Worm (Caenorhabditis elegans) whole organism, L1 larva: ENCODE results near the gene rpac-19.

ENCODE experiments used
- C04F5.9 ChIP-seq: sonication (generic microtip); optimal IDR thresholded peaks from 2 replicates; lab custom pipeline; 2016; ENCODE audit warnings: missing genetic modification characterization, missing compliant biosample characterization
- C16A3.4 ChIP-seq: fragments of 150-350 bp; optimal IDR thresholded peaks from 2 replicates; lab custom pipeline; 2014; ENCODE audit warnings: missing biosample characterization, missing genetic modification characterization
- aly-2 ChIP-seq: fragments of 150-350 bp; optimal IDR thresholded peaks from 2 replicates; lab custom pipeline; 2014; ENCODE audit warnings: missing biosample characterization, missing genetic modification characterization
- ceh-8 ChIP-seq: fragments of 200-800 bp; sonication (Bioruptor generic); optimal IDR thresholded peaks from 2 replicates; lab custom pipeline; 2018; ENCODE audit warnings: mild to moderate bottlenecking, missing genetic modification characterization, moderate library complexity, missing compliant biosample characterization
- ceh-88 ChIP-seq: fragments of 200-800 bp; sonication (Bioruptor generic); IDR thresholded peaks from 2 replicates; pipeline ENCODE4 v1.3.6; 2022; ENCODE audit warnings: missing genetic modification characterization, missing compliant biosample characterization
- ceh-90 ChIP-seq: sonication (generic microtip); optimal IDR thresholded peaks from 2 replicates; lab custom pipeline; 2016; ENCODE audit warnings: missing genetic modification characterization, missing compliant biosample characterization
- ces-1 ChIP-seq: fragments of 150-350 bp; optimal IDR thresholded peaks from 2 replicates; lab custom pipeline; 2014; ENCODE audit warnings: missing biosample characterization, missing genetic modification reagents, missing genetic modification characterization
- dpl-1 ChIP-seq, 3 experiments: fragments of 150-350 bp in 2 of 3; sonication (generic microtip) in 1 of 3; optimal IDR thresholded peaks; 2 replicates each; lab custom pipeline; 2014 to 2017; ENCODE audit warnings: missing biosample characterization in 3 of 3, missing genetic modification characterization in 3 of 3, missing genetic modification reagents in 3 of 3
- dsc-1 ChIP-seq: sonication (generic microtip); optimal IDR thresholded peaks from 2 replicates; lab custom pipeline; 2016; ENCODE audit warnings: mild to moderate bottlenecking, missing genetic modification characterization, missing compliant biosample characterization
- efl-3 ChIP-seq: fragments of 200-800 bp; sonication (Bioruptor generic); optimal IDR thresholded peaks from 2 replicates; lab custom pipeline; 2018; ENCODE audit warnings: mild to moderate bottlenecking, missing genetic modification characterization, missing compliant biosample characterization
- egl-13 ChIP-seq: sonication (generic microtip); optimal IDR thresholded peaks from 2 replicates; lab custom pipeline; 2016; ENCODE audit warnings: missing genotype, missing genetic modification reagents, missing genetic modification characterization, missing compliant biosample characterization
- egl-27 ChIP-seq, 2 experiments: fragments of 150-350 bp in 1 of 2; sonication (generic microtip); optimal IDR thresholded peaks; 3 replicates each; lab custom pipeline; 2017 to 2018; ENCODE audit warnings: missing biosample characterization in 2 of 2, missing genetic modification characterization in 2 of 2, missing genetic modification reagents in 2 of 2
- elt-3 ChIP-seq, 6 experiments: fragments of 150-350 bp in 1 of 6; sonication (generic microtip); optimal IDR thresholded peaks; 2 replicates each; lab custom pipeline; 2017 to 2018; ENCODE audit warnings: missing biosample characterization in 6 of 6, missing genetic modification characterization in 6 of 6, inconsistent platforms in 1 of 6
- ets-5 ChIP-seq: fragments of 200-800 bp; sonication (Bioruptor generic); IDR thresholded peaks from 2 replicates; pipeline ENCODE4 v1.3.6; 2022; ENCODE audit warnings: missing genetic modification characterization, missing compliant biosample characterization
- fkh-10 ChIP-seq: sonication (generic microtip); optimal IDR thresholded peaks from 2 replicates; lab custom pipeline; 2017; ENCODE audit warnings: missing biosample characterization, missing genetic modification reagents, missing genetic modification characterization
- fkh-4 ChIP-seq: sonication (generic microtip); optimal IDR thresholded peaks from 2 replicates; lab custom pipeline; 2016; ENCODE audit warnings: missing compliant biosample characterization, missing genetic modification characterization, borderline replicate concordance
- grh-1 ChIP-seq: fragments of 200-800 bp; sonication (Bioruptor generic); IDR thresholded peaks from 2 replicates; pipeline ENCODE4 v1.3.6; 2022; ENCODE audit warnings: missing genetic modification reagents, missing genetic modification characterization, missing compliant biosample characterization
- hlh-17 ChIP-seq: fragments of 200-800 bp; sonication (Bioruptor generic); optimal IDR thresholded peaks from 2 replicates; lab custom pipeline; 2018; ENCODE audit warnings: missing genetic modification characterization, mild to moderate bottlenecking, missing compliant biosample characterization, moderate library complexity, borderline replicate concordance
- hlh-4 ChIP-seq: sonication (generic microtip); optimal IDR thresholded peaks from 2 replicates; lab custom pipeline; 2016; ENCODE audit warnings: mild to moderate bottlenecking, missing genetic modification characterization, missing compliant biosample characterization
- irx-1 ChIP-seq: sonication (generic microtip); optimal IDR thresholded peaks from 2 replicates; lab custom pipeline; 2016; ENCODE audit warnings: missing genetic modification characterization, missing compliant biosample characterization
- isw-1 ChIP-seq: fragments of 200-800 bp; sonication (Bioruptor generic); IDR thresholded peaks from 2 replicates; pipeline ENCODE4 v1.3.6; 2022; ENCODE audit warnings: missing genetic modification characterization, missing compliant biosample characterization
- jun-1 ChIP-seq: fragments of 150-350 bp; optimal IDR thresholded peaks from 2 replicates; lab custom pipeline; 2014; ENCODE audit warnings: missing biosample characterization, missing genetic modification reagents, missing genetic modification characterization
- lin-13 ChIP-seq: fragments of 150-350 bp; optimal IDR thresholded peaks from 2 replicates; lab custom pipeline; 2014; ENCODE audit warnings: missing biosample characterization, missing genetic modification reagents, missing genetic modification characterization
- lin-14 ChIP-seq: fragments of 200-800 bp; sonication (Bioruptor generic); optimal IDR thresholded peaks from 2 replicates; lab custom pipeline; 2018; ENCODE audit warnings: mild to moderate bottlenecking, missing genetic modification characterization, moderate library complexity, missing compliant biosample characterization
- lin-15B ChIP-seq: fragments of 150-350 bp; sonication (generic microtip); optimal IDR thresholded peaks from 3 replicates; lab custom pipeline; 2014; ENCODE audit warnings: missing biosample characterization, missing genetic modification characterization
- lin-35 ChIP-seq, 2 experiments: fragments of 150-350 bp; optimal IDR thresholded peaks; 2 replicates each; lab custom pipeline; 2014; ENCODE audit warnings: missing biosample characterization in 2 of 2, missing genetic modification characterization in 2 of 2, missing genetic modification reagents in 2 of 2
- lir-3 ChIP-seq: sonication (generic microtip); optimal IDR thresholded peaks from 2 replicates; lab custom pipeline; 2016; ENCODE audit warnings: mild to moderate bottlenecking, missing genetic modification characterization, moderate library complexity, missing compliant biosample characterization; ENCODE audit not compliant: poor library complexity
- lsy-2 ChIP-seq, 2 experiments: fragments of 150-350 bp; optimal IDR thresholded peaks; 2 replicates each; lab custom pipeline; 2014; ENCODE audit warnings: missing biosample characterization in 2 of 2, missing genetic modification characterization in 2 of 2
- mdl-1 ChIP-seq, 2 experiments: fragments of 150-350 bp; optimal IDR thresholded peaks; 2 replicates each; lab custom pipeline; 2014 to 2017; ENCODE audit warnings: missing biosample characterization in 2 of 2, missing genetic modification characterization in 2 of 2, inconsistent platforms in 1 of 2
- mep-1 ChIP-seq: fragments of 150-350 bp; optimal IDR thresholded peaks from 2 replicates; lab custom pipeline; 2014; ENCODE audit warnings: missing biosample characterization, missing genetic modification characterization
- nhr-11 ChIP-seq: fragments of 150-350 bp; optimal IDR thresholded peaks from 2 replicates; lab custom pipeline; 2014; ENCODE audit warnings: missing biosample characterization, missing genetic modification characterization
- nhr-12 ChIP-seq: sonication (generic microtip); optimal IDR thresholded peaks from 2 replicates; lab custom pipeline; 2017; ENCODE audit warnings: missing biosample characterization, missing genetic modification characterization
- nhr-19 ChIP-seq: fragments of 200-800 bp; sonication (Bioruptor generic); conservative IDR thresholded peaks from 2 replicates; pipeline ENCODE4 v1.3.6; 2022; ENCODE audit warnings: missing genetic modification characterization, missing compliant biosample characterization
- nhr-237 ChIP-seq: fragments of 150-350 bp; optimal IDR thresholded peaks from 2 replicates; lab custom pipeline; 2014; ENCODE audit warnings: missing biosample characterization, missing genetic modification characterization
- nhr-47 ChIP-seq: sonication (generic microtip); optimal IDR thresholded peaks from 2 replicates; lab custom pipeline; 2016; ENCODE audit warnings: mild to moderate bottlenecking, missing genetic modification characterization, moderate library complexity, missing compliant biosample characterization
- nhr-71 ChIP-seq: sonication (generic microtip); optimal IDR thresholded peaks from 2 replicates; lab custom pipeline; 2016; ENCODE audit warnings: mild to moderate bottlenecking, missing genetic modification characterization, moderate library complexity, missing compliant biosample characterization
- nhr-76 ChIP-seq: sonication (generic microtip); optimal IDR thresholded peaks from 2 replicates; lab custom pipeline; 2017; ENCODE audit warnings: missing biosample characterization, missing genetic modification characterization
- nhr-90 ChIP-seq: sonication (generic microtip); optimal IDR thresholded peaks from 2 replicates; lab custom pipeline; 2016; ENCODE audit warnings: mild to moderate bottlenecking, missing genetic modification characterization, missing compliant biosample characterization; ENCODE audit not compliant: poor library complexity
- pag-3 ChIP-seq: sonication (generic microtip); optimal IDR thresholded peaks from 2 replicates; lab custom pipeline; 2017; ENCODE audit warnings: missing genetic modification characterization, mild to moderate bottlenecking, missing compliant biosample characterization, antibody characterized with exemption, borderline replicate concordance; ENCODE audit not compliant: insufficient read depth
- pax-3 ChIP-seq: fragments of 200-800 bp; sonication (Bioruptor generic); optimal IDR thresholded peaks from 2 replicates; lab custom pipeline; 2018; ENCODE audit warnings: mild to moderate bottlenecking, missing genetic modification characterization, moderate library complexity, missing compliant biosample characterization
- pqm-1 ChIP-seq: sonication (generic microtip); optimal IDR thresholded peaks from 3 replicates; lab custom pipeline; 2017; ENCODE audit warnings: missing biosample characterization, missing genetic modification characterization
- rnt-1 ChIP-seq: sonication (generic microtip); optimal IDR thresholded peaks from 2 replicates; lab custom pipeline; 2016; ENCODE audit warnings: mild to moderate bottlenecking, missing genetic modification characterization, moderate library complexity, missing compliant biosample characterization
- skn-1 ChIP-seq: fragments of 150-350 bp; optimal IDR thresholded peaks from 2 replicates; lab custom pipeline; 2014; ENCODE audit warnings: missing biosample characterization, missing genetic modification characterization
- snu-23 ChIP-seq: sonication (generic microtip); optimal IDR thresholded peaks from 2 replicates; lab custom pipeline; 2016; ENCODE audit warnings: missing genetic modification characterization, missing compliant biosample characterization
- sox-4 ChIP-seq: sonication (generic microtip); optimal IDR thresholded peaks from 2 replicates; lab custom pipeline; 2016; ENCODE audit warnings: missing genetic modification characterization, missing compliant biosample characterization
- sptf-1 ChIP-seq: fragments of 150-350 bp; optimal IDR thresholded peaks from 2 replicates; lab custom pipeline; 2014; ENCODE audit warnings: missing biosample characterization, missing genetic modification characterization
- tbx-2 ChIP-seq: sonication (generic microtip); optimal IDR thresholded peaks from 2 replicates; lab custom pipeline; 2016; ENCODE audit warnings: missing genetic modification characterization, missing compliant biosample characterization
- tlp-1 ChIP-seq: fragments of 150-350 bp; optimal IDR thresholded peaks from 2 replicates; lab custom pipeline; 2014; ENCODE audit warnings: missing biosample characterization, missing genetic modification characterization
- unc-130 ChIP-seq: fragments of 150-350 bp; optimal IDR thresholded peaks from 2 replicates; lab custom pipeline; 2017; ENCODE audit warnings: missing biosample characterization, missing genetic modification characterization, inconsistent platforms
- unc-30 ChIP-seq: sonication (generic microtip); optimal IDR thresholded peaks from 2 replicates; lab custom pipeline; 2017; ENCODE audit warnings: missing biosample characterization, missing genetic modification characterization
- xbp-1 ChIP-seq: sonication (generic microtip); optimal IDR thresholded peaks from 2 replicates; lab custom pipeline; 2016; ENCODE audit warnings: missing genetic modification characterization, missing compliant biosample characterization
- zip-4 ChIP-seq: fragments of 200-800 bp; sonication (Bioruptor generic); optimal IDR thresholded peaks from 2 replicates; lab custom pipeline; 2018; ENCODE audit warnings: mild to moderate bottlenecking, missing genetic modification characterization, moderate library complexity, missing compliant biosample characterization
- ztf-4 ChIP-seq: fragments of 150-350 bp; optimal IDR thresholded peaks from 2 replicates; lab custom pipeline; 2014; ENCODE audit warnings: missing biosample characterization, missing genetic modification characterization

Gene rpac-19

DNA sequence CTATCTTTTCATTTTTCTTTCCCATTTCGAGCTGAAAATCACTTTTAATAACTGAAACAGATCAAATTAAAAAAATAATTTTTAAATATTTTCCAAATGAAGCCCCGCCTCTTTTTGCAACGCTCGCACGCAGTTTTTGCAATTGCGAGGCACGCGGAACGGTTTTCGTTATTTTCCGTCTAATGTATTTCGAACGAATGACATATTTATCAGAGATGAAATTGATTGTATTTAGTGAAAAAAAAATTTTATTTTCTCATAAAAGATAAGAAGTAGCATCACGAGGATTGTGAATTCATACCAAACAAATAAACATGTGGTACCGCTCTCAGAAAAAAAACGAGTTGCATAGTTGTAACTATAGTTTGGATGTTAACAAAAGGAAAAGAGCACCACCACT lies at the start of gene rpac-19:
TSS of gene rpac-19 (minus strand) at position 31 of the 400 bp plus-strand sequence.
- TF ChIP-seq rnt-1 (tag; lab: Kevin White, UChicago) (peak; percentile 68), nhr-237 (tag; lab: Kevin White, UChicago) (no peak), unc-130 (peak; percentile 70), ces-1 (GFP tag; lab: Kevin White, UChicago) (no peak), lir-3 (peak; percentile 37), egl-13 (tag; lab: Kevin White, UChicago) (peak; percentile 27), lsy-2 (tag; optimal IDR thresholded peaks at IDR 0.05; lab: Kevin White, UChicago) (peak; percentile 62 to 66), ceh-88 (GFP tag; lab: Robert Waterston, UW) (no peak), pag-3 (no peak), lin-13 (GFP tag; lab: Kevin White, UChicago) (peak; percentile 56), dpl-1 (GFP tag; optimal IDR thresholded peaks at IDR 0.05; lab: Kevin White, UChicago) (peak; percentile 64 to 72 (median 72)), ztf-4 (tag; lab: Kevin White, UChicago) (peak; percentile 46), nhr-76 (no peak), nhr-12 (tag; lab: Kevin White, UChicago) (no peak), xbp-1 (tag; lab: Kevin White, UChicago) (peak; percentile 51), pax-3 (peak; percentile 30), lin-35 (GFP tag; optimal IDR thresholded peaks at IDR 0.05; lab: Kevin White, UChicago) (peak; percentile 50 to 69), fkh-4 (no peak), efl-3 (GFP tag; lab: Kevin White, UChicago) (no peak), nhr-19 (GFP tag; lab: Robert Waterston, UW) (peak; percentile 42), nhr-71 (tag; lab: Kevin White, UChicago) (peak; percentile 76), lin-15B (tag; lab: Kevin White, UChicago) (no peak), nhr-11 (no peak), irx-1 (tag; lab: Kevin White, UChicago) (no peak), C04F5.9 (tag; lab: Kevin White, UChicago) (no peak), fkh-10 (GFP tag; lab: Kevin White, UChicago) (no peak), hlh-17 (GFP tag; lab: Kevin White, UChicago) (no peak), snu-23 (GFP tag; lab: Kevin White, UChicago) (peak; percentile 71), tlp-1 (no peak), grh-1 (GFP tag; lab: Robert Waterston, UW) (no peak), ceh-8 (GFP tag; lab: Kevin White, UChicago) (no peak), ceh-90 (tag; lab: Kevin White, UChicago) (peak; percentile 26), isw-1 (GFP tag; lab: Robert Waterston, UW) (no peak), unc-30 (tag; lab: Kevin White, UChicago) (no peak), C16A3.4 (tag; lab: Kevin White, UChicago) (peak; percentile 56), tbx-2 (tag; lab: Kevin White, UChicago) (peak; percentile 55), elt-3 (tag; optimal IDR thresholded peaks at IDR 0.05; lab: Kevin White, UChicago) (no peak), lin-14 (GFP tag; lab: Kevin White, UChicago) (peak; percentile 41), hlh-4 (no peak), sptf-1 (tag; lab: Kevin White, UChicago) (no peak), skn-1 (peak; percentile 70), nhr-47 (tag; lab: Kevin White, UChicago) (peak; percentile 77), jun-1 (tag; lab: Kevin White, UChicago) (no peak), egl-27 (tag; optimal IDR thresholded peaks at IDR 0.05; lab: Kevin White, UChicago) (no peak), dsc-1 (tag; lab: Kevin White, UChicago) (peak; percentile 63), nhr-90 (tag; lab: Kevin White, UChicago) (peak; percentile 81), zip-4 (peak; percentile 31), sox-4 (no peak), pqm-1 (tag; lab: Kevin White, UChicago) (no peak), mep-1 (peak; percentile 70), ets-5 (GFP tag; lab: Robert Waterston, UW) (no peak), mdl-1 (tag; optimal IDR thresholded peaks at IDR 0.05; lab: Kevin White, UChicago) (peak in 1 of 2 experiments; percentile 14), aly-2 (peak; percentile 24)
